Fruit fly (Drosophila melanogaster): ENCODE data around the gene Hira.
A peak's percentile ranks its signal among the peaks of the same experiment; 100 is the strongest.

Gene Hira

DNA sequence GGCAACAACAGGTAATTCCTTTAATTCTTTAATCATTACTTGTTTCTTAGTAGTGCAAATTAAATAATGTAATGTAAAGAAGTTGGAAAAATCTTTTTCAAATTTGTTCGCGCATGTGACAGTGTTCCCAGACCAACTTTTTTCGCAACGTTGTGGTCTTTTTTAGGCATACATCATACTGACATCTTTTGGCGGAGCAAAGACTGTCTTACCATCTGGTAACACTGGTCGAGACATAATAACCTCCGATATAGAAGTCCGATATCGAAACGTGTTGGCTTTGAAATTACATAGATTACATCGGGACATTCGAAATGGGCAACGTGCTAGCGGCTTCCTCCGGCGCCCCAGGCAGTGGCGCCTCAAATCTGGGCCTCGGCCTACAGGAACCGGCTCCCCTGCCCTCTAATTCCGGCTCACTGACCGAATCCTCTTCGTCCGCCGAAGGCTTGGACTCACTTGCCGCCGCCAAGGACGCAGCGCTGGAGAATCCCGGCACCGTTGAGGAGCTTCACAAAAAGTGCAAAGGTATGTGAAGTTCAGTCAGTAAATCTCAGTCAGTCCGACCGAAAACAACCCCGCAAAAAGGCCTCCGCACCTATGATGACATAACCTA, 15.3 kb downstream of the Hira start (continued):
- TF ChIP-seq CG10321 (GFP tag; IDR thresholded peaks at IDR 0.05) (no peak), CG16813 (GFP tag; IDR thresholded peaks at IDR 0.05; ENCODE audit: partially characterized antibody) (peak; percentile 36; the same call in 1 of the 3 replicates), ara (GFP tag; IDR thresholded peaks at IDR 0.05) (no peak), Six4 (GFP tag; optimal IDR thresholded peaks at IDR 0.05) (no peak), CG32532 (GFP tag; IDR thresholded peaks at IDR 0.05) (no peak), CG30431 (GFP tag; optimal IDR thresholded peaks at IDR 0.05) (no peak), ftz-f1 (GFP tag; optimal IDR thresholded peaks at IDR 0.05) (peak; percentile 33), CG13424 (tag; optimal IDR thresholded peaks at IDR 0.05) (no peak), amos (GFP tag; IDR thresholded peaks at IDR 0.05; ENCODE audit: partially characterized antibody) (peak; percentile 40; the same call in 1 of the 2 replicates), CG17186 (GFP tag; optimal IDR thresholded peaks at IDR 0.05) (peak; percentile 18), Bgb (GFP tag; IDR thresholded peaks at IDR 0.05; ENCODE audit: partially characterized antibody) (peak; percentile 45; the same call in 1 of the 2 replicates), MBD-R2 (GFP tag; IDR thresholded peaks at IDR 0.05) (peak; percentile 57), Opbp (GFP tag; IDR thresholded peaks at IDR 0.05; ENCODE audit: partially characterized antibody) (peak; percentile 65; the same call in 2 of the 3 replicates), Med (GFP tag) (peak; percentile 81), her (GFP tag; optimal IDR thresholded peaks at IDR 0.05) (peak; percentile 6), jigr1 (GFP tag; IDR thresholded peaks at IDR 0.05) (no peak), CG10431 (GFP tag; optimal IDR thresholded peaks at IDR 0.05) (no peak), CG11560 (tag; IDR thresholded peaks at IDR 0.05) (no peak), lab (GFP tag; optimal IDR thresholded peaks at IDR 0.05) (no peak), BEAF-32 (GFP tag; optimal IDR thresholded peaks at IDR 0.05) (peak; percentile 55), ewg (GFP tag; optimal IDR thresholded peaks at IDR 0.05) (no peak), stc (GFP tag; IDR thresholded peaks at IDR 0.05) (no peak), CG1233 (GFP tag; optimal IDR thresholded peaks at IDR 0.05) (no peak), CG7928 (GFP tag; optimal IDR thresholded peaks at IDR 0.05) (peak; percentile 37), br (optimal IDR thresholded peaks at IDR 0.05) (no peak), sima (GFP tag; optimal IDR thresholded peaks at IDR 0.05) (no peak), CG7556 (GFP tag; optimal IDR thresholded peaks at IDR 0.05) (no peak), Poxn (GFP tag; IDR thresholded peaks at IDR 0.05) (no peak), Sin3A (optimal IDR thresholded peaks at IDR 0.05) (peak; percentile 44), CG11504 (tag; optimal IDR thresholded peaks at IDR 0.05) (peak; percentile 6), CG12659 (GFP tag; optimal IDR thresholded peaks at IDR 0.05) (peak; percentile 29), Gug (GFP tag; IDR thresholded peaks at IDR 0.05) (no peak), Sry-δ (GFP tag; optimal IDR thresholded peaks at IDR 0.05) (peak; percentile 56), CG6791 (GFP tag; IDR thresholded peaks at IDR 0.05; ENCODE audit: partially characterized antibody) (peak; percentile 39; the same call in 1 of the 3 replicates), CG13287 (GFP tag; IDR thresholded peaks at IDR 0.05; ENCODE audit: partially characterized antibody) (peak; percentile 58), CG2116 (GFP tag; optimal IDR thresholded peaks at IDR 0.05) (peak; percentile 25), stwl (tag; optimal IDR thresholded peaks at IDR 0.05) (peak; percentile 88), lbe (GFP tag; optimal IDR thresholded peaks at IDR 0.05) (no peak), grau (tag; optimal IDR thresholded peaks at IDR 0.05) (peak; percentile 1), tap (tag; optimal IDR thresholded peaks at IDR 0.05) (no peak), MESR4 (GFP tag; optimal IDR thresholded peaks at IDR 0.05) (peak; percentile 71), CG6254 (GFP tag; optimal IDR thresholded peaks at IDR 0.05) (no peak), CG8290 (GFP tag; optimal IDR thresholded peaks at IDR 0.05) (no peak), CG8290 (tag; optimal IDR thresholded peaks at IDR 0.05) (peak in 1 of 2 experiments; percentile 58), bbx (GFP tag; IDR thresholded peaks at IDR 0.05; ENCODE audit: partially characterized antibody) (peak; percentile 65), CG34224 (GFP tag; IDR thresholded peaks at IDR 0.05; ENCODE audit: partially characterized antibody) (0 out of 3 replicates have a peak, but pooled peaks have one; percentile 24), Fer1 (GFP tag; optimal IDR thresholded peaks at IDR 0.05) (peak; percentile 22), CG15514 (GFP tag; optimal IDR thresholded peaks at IDR 0.05) (peak; percentile 75), B-H2 (GFP tag; optimal IDR thresholded peaks at IDR 0.05) (peak; percentile 1)
